Fruit fly (Drosophila melanogaster) whole organism, embryonic: ENCODE data around the gene CG11168.

Experiments used
- Abd-B ChIP-seq: fragments of 200-800 bp; sonication (Bioruptor generic); optimal IDR thresholded peaks from 2 replicates; lab custom pipeline; 2018; ENCODE audit warnings: missing biosample characterization, mild to moderate bottlenecking, missing genetic modification characterization, moderate library complexity
- Atf-2 ChIP-seq: fragments of 200-800 bp; sonication (Bioruptor generic); optimal IDR thresholded peaks from 2 replicates; lab custom pipeline; 2016; ENCODE audit warnings: missing biosample characterization, missing genetic modification characterization
- BEAF-32 ChIP-seq: fragments of 200-800 bp; sonication (Bioruptor generic); optimal IDR thresholded peaks from 3 replicates; lab custom pipeline; 2017; ENCODE audit warnings: missing biosample characterization, missing genetic modification characterization, mild to moderate bottlenecking, moderate library complexity, missing genetic modification reagents
- CG10565 ChIP-seq: fragments of 200-800 bp; sonication (Bioruptor generic); optimal IDR thresholded peaks from 3 replicates; lab custom pipeline; 2016; ENCODE audit warnings: missing biosample characterization, mild to moderate bottlenecking, missing genetic modification characterization
- CG13624 ChIP-seq: fragments of 200-800 bp; sonication (Bioruptor generic); optimal IDR thresholded peaks from 2 replicates; lab custom pipeline; 2016; ENCODE audit warnings: missing biosample characterization, missing genetic modification characterization
- CG1603 ChIP-seq: fragments of 200-800 bp; sonication (Bioruptor generic); optimal IDR thresholded peaks from 2 replicates; lab custom pipeline; 2019; ENCODE audit warnings: missing biosample characterization, mild to moderate bottlenecking, missing genetic modification characterization, moderate library complexity
- CG16863 ChIP-seq: fragments of 200-800 bp; sonication (Bioruptor generic); optimal IDR thresholded peaks from 3 replicates; lab custom pipeline; 2016; ENCODE audit warnings: missing biosample characterization, missing genetic modification characterization
- CG17186 ChIP-seq: fragments of 200-800 bp; sonication (Bioruptor generic); optimal IDR thresholded peaks from 3 replicates; lab custom pipeline; 2017; ENCODE audit warnings: missing biosample characterization, missing genetic modification reagents, missing genetic modification characterization
- CG3163 ChIP-seq: fragments of 200-800 bp; sonication (Bioruptor generic); optimal IDR thresholded peaks from 3 replicates; lab custom pipeline; 2016; ENCODE audit warnings: missing biosample characterization, missing genetic modification characterization
- CG33213 ChIP-seq: fragments of 200-800 bp; sonication (Bioruptor generic); optimal IDR thresholded peaks from 3 replicates; lab custom pipeline; 2016; ENCODE audit warnings: missing biosample characterization, missing genetic modification characterization
- CG4424 ChIP-seq: fragments of 200-800 bp; sonication (Bioruptor generic); optimal IDR thresholded peaks from 3 replicates; lab custom pipeline; 2016; ENCODE audit warnings: missing biosample characterization, missing genetic modification characterization
- CG4707 ChIP-seq: fragments of 200-800 bp; sonication (Bioruptor generic); optimal IDR thresholded peaks from 2 replicates; lab custom pipeline; 2018; ENCODE audit warnings: missing biosample characterization, mild to moderate bottlenecking, missing genetic modification characterization, moderate library complexity
- CG5245 ChIP-seq: fragments of 200-800 bp; sonication (Bioruptor generic); optimal IDR thresholded peaks from 3 replicates; lab custom pipeline; 2016; ENCODE audit warnings: missing biosample characterization, missing genetic modification characterization
- CG6654 ChIP-seq: fragments of 200-800 bp; sonication (Bioruptor generic); optimal IDR thresholded peaks from 2 replicates; lab custom pipeline; 2017; ENCODE audit warnings: missing biosample characterization, mild to moderate bottlenecking, missing genetic modification characterization
- CG6854 ChIP-seq: fragments of 200-800 bp; sonication (Bioruptor generic); optimal IDR thresholded peaks from 3 replicates; lab custom pipeline; 2017; ENCODE audit warnings: missing biosample characterization, mild to moderate bottlenecking, missing genetic modification characterization
- CG9215 ChIP-seq: fragments of 200-800 bp; sonication (Bioruptor generic); IDR thresholded peaks from 2 replicates; pipeline ENCODE4 v1.3.6; 2022; ENCODE audit warnings: missing biosample characterization, missing genetic modification characterization
- CG9727 ChIP-seq: fragments of 200-800 bp; sonication (Bioruptor generic); optimal IDR thresholded peaks from 3 replicates; lab custom pipeline; 2017; ENCODE audit warnings: missing biosample characterization, mild to moderate bottlenecking, missing genetic modification characterization
- CG9817 ChIP-seq: fragments of 200-800 bp; sonication (Bioruptor generic); optimal IDR thresholded peaks from 2 replicates; lab custom pipeline; 2018; ENCODE audit warnings: missing biosample characterization, mild to moderate bottlenecking, missing genetic modification characterization, moderate library complexity
- Chrac-16 ChIP-seq: fragments of 200-800 bp; sonication (Bioruptor generic); optimal IDR thresholded peaks from 3 replicates; lab custom pipeline; 2016; ENCODE audit warnings: missing biosample characterization, missing genetic modification characterization
- CoRest ChIP-seq: fragments of 200-800 bp; sonication (Bioruptor generic); optimal IDR thresholded peaks from 3 replicates; lab custom pipeline; 2018; ENCODE audit warnings: missing biosample characterization, mild to moderate bottlenecking, missing genetic modification characterization, moderate library complexity
- Eip74EF ChIP-seq, 2 experiments: fragments of 200-800 bp in 1 of 2; fragments of >200 bp in 1 of 2; sonication (Bioruptor generic) in 1 of 2; optimal IDR thresholded peaks; 2 replicates each; lab custom pipeline; 2017 to 2019; ENCODE audit warnings: missing biosample characterization in 2 of 2, missing genetic modification characterization in 2 of 2, mild to moderate bottlenecking in 1 of 2, moderate library complexity in 1 of 2
- Elba2 ChIP-seq: fragments of 200-800 bp; sonication (Bioruptor generic); optimal IDR thresholded peaks from 3 replicates; lab custom pipeline; 2016; ENCODE audit warnings: missing biosample characterization, missing genetic modification characterization
- Fer1 ChIP-seq: fragments of 200-800 bp; sonication (Bioruptor generic); optimal IDR thresholded peaks from 2 replicates; lab custom pipeline; 2017; ENCODE audit warnings: missing biosample characterization, mild to moderate bottlenecking, missing genetic modification characterization
- HHEX ChIP-seq: fragments of 200-800 bp; sonication (Bioruptor generic); optimal IDR thresholded peaks from 3 replicates; lab custom pipeline; 2017; ENCODE audit warnings: missing biosample characterization, mild to moderate bottlenecking, missing genetic modification characterization, missing genetic modification reagents
- HLH3B ChIP-seq: fragments of 200-800 bp; sonication (Bioruptor generic); IDR thresholded peaks from 2 replicates; pipeline ENCODE4 v1.3.6; 2022; ENCODE audit warnings: missing biosample characterization, missing genetic modification characterization
- Hmr ChIP-seq: fragments of 200-800 bp; sonication (Bioruptor generic); optimal IDR thresholded peaks from 3 replicates; lab custom pipeline; 2017; ENCODE audit warnings: mild to moderate bottlenecking, missing biosample characterization, missing genetic modification reagents, missing genetic modification characterization
- Hr3 ChIP-seq: fragments of 200-800 bp; sonication (Bioruptor generic); optimal IDR thresholded peaks from 3 replicates; lab custom pipeline; 2016; ENCODE audit warnings: missing biosample characterization, missing genetic modification characterization
- Mrtf ChIP-seq: fragments of 200-800 bp; sonication (Bioruptor generic); IDR thresholded peaks from 3 replicates; pipeline ENCODE4 v1.3.6; 2022; ENCODE audit warnings: missing biosample characterization, missing genetic modification characterization
- Tbp ChIP-seq: fragments of >200 bp; optimal IDR thresholded peaks from 2 replicates; lab custom pipeline; 2018; ENCODE audit warnings: missing biosample characterization, missing genetic modification characterization
- ac ChIP-seq: fragments of 200-800 bp; sonication (Bioruptor generic); optimal IDR thresholded peaks from 3 replicates; lab custom pipeline; 2017; ENCODE audit warnings: missing biosample characterization, mild to moderate bottlenecking, missing genetic modification characterization
- ase ChIP-seq: fragments of 200-800 bp; sonication (Bioruptor generic); IDR thresholded peaks from 3 replicates; pipeline ENCODE4 v1.3.6; 2022; ENCODE audit warnings: missing biosample characterization, missing genetic modification characterization
- bab2 ChIP-seq: fragments of 200-800 bp; sonication (Bioruptor generic); optimal IDR thresholded peaks from 2 replicates; lab custom pipeline; 2016; ENCODE audit warnings: missing biosample characterization, missing genetic modification characterization
- crc ChIP-seq: fragments of 200-800 bp; sonication (Bioruptor generic); optimal IDR thresholded peaks from 2 replicates; lab custom pipeline; 2016; ENCODE audit warnings: missing biosample characterization, missing genetic modification characterization
- disco-r ChIP-seq: fragments of 200-800 bp; sonication (Bioruptor generic); optimal IDR thresholded peaks from 2 replicates; lab custom pipeline; 2016; ENCODE audit warnings: missing biosample characterization, missing genetic modification characterization
- fd96Cb ChIP-seq: fragments of 200-800 bp; sonication (Bioruptor generic); optimal IDR thresholded peaks from 2 replicates; lab custom pipeline; 2018; ENCODE audit warnings: missing biosample characterization, mild to moderate bottlenecking, missing genetic modification characterization, moderate library complexity
- hb ChIP-seq: fragments of 200-800 bp; sonication (Bioruptor generic); IDR thresholded peaks from 3 replicates; pipeline ENCODE4 v1.3.6; 2022; ENCODE audit warnings: missing biosample characterization, missing genetic modification characterization; ENCODE audit not compliant: partially characterized antibody
- jumu ChIP-seq: fragments of 200-800 bp; sonication (Bioruptor generic); optimal IDR thresholded peaks from 3 replicates; lab custom pipeline; 2016; ENCODE audit warnings: missing biosample characterization, missing genetic modification characterization
- nerfin-1 ChIP-seq: fragments of 200-800 bp; sonication (Bioruptor generic); optimal IDR thresholded peaks from 3 replicates; lab custom pipeline; 2019; ENCODE audit warnings: missing biosample characterization, mild to moderate bottlenecking, missing genetic modification characterization, moderate library complexity
- pnt ChIP-seq: fragments of 200-800 bp; sonication (Bioruptor generic); optimal IDR thresholded peaks from 3 replicates; lab custom pipeline; 2016; ENCODE audit warnings: missing biosample characterization, missing genetic modification characterization
- prd ChIP-seq, 3 experiments: fragments of >200 bp in 2 of 3; fragments of 200-800 bp in 1 of 3; sonication (Bioruptor generic) in 1 of 3; optimal IDR thresholded peaks in 2 of 3; IDR thresholded peaks in 1 of 3; 2 replicates in 2 of 3; 3 replicates in 1 of 3; pipeline versions ENCODE4 v1.3.6 to Lab custom; 2017 to 2022; ENCODE audit warnings: missing biosample characterization in 1 of 3, missing genetic modification characterization in 1 of 3
- pros ChIP-seq: fragments of 200-800 bp; sonication (Bioruptor generic); optimal IDR thresholded peaks from 3 replicates; lab custom pipeline; 2019; ENCODE audit warnings: missing biosample characterization, mild to moderate bottlenecking, missing genetic modification characterization, moderate library complexity
- pum ChIP-seq: fragments of 200-800 bp; sonication (Bioruptor generic); optimal IDR thresholded peaks from 2 replicates; lab custom pipeline; 2016; ENCODE audit warnings: missing biosample characterization, missing genetic modification characterization
- ranshi ChIP-seq: fragments of 200-800 bp; sonication (Bioruptor generic); IDR thresholded peaks from 2 replicates; pipeline ENCODE4 v1.3.6; 2022; ENCODE audit warnings: missing biosample characterization, missing genetic modification characterization
- sens-2 ChIP-seq: fragments of 200-800 bp; sonication (Bioruptor generic); IDR thresholded peaks from 2 replicates; pipeline ENCODE4 v1.3.6; 2022; ENCODE audit warnings: missing biosample characterization, missing genetic modification characterization
- tin ChIP-seq: fragments of 200-800 bp; sonication (Bioruptor generic); optimal IDR thresholded peaks from 3 replicates; lab custom pipeline; 2016; ENCODE audit warnings: missing biosample characterization, missing genetic modification characterization
- ttk ChIP-seq: fragments of 200-800 bp; sonication (Bioruptor generic); IDR thresholded peaks from 2 replicates; pipeline ENCODE4 v2.1.2; 2022; ENCODE audit warnings: missing biosample characterization, missing genetic modification characterization
- tx ChIP-seq: fragments of 200-800 bp; sonication (Bioruptor generic); optimal IDR thresholded peaks from 2 replicates; lab custom pipeline; 2016; ENCODE audit warnings: missing biosample characterization, missing genetic modification characterization
- usp ChIP-seq: fragments of >200 bp; optimal IDR thresholded peaks from 2 replicates; lab custom pipeline; 2017; ENCODE audit warnings: missing biosample characterization, missing genetic modification characterization
- wor ChIP-seq: fragments of 200-800 bp; sonication (Bioruptor generic); IDR thresholded peaks from 2 replicates; pipeline ENCODE4 v1.3.6; 2022; ENCODE audit warnings: missing biosample characterization, missing genetic modification characterization
- zfh1 ChIP-seq: fragments of 200-800 bp; sonication (Bioruptor generic); IDR thresholded peaks from 3 replicates; pipeline ENCODE4 v1.3.6; 2022; ENCODE audit warnings: missing biosample characterization, missing genetic modification characterization

Gene CG11168

dm6 chr3R:24962470-24962869 is 44.6 kb downstream of the CG11168 start (continued):
- TF ChIP-seq HHEX (GFP tag; lab: Kevin White, UChicago) (peak; percentile 60), Hmr (GFP tag; lab: Kevin White, UChicago) (peak; percentile 44), nerfin-1 (no peak), tx (GFP tag; lab: Kevin White, UChicago) (peak; percentile 40), CG6654 (no peak), CG10565 (no peak), ranshi (GFP tag; lab: Robert Waterston, UW) (peak; percentile 69), CG1603 (tag; lab: Kevin White, UChicago) (peak; percentile 82), hb (GFP tag; lab: Robert Waterston, UW) (no peak), ac (no peak), CG33213 (peak; percentile 19), Chrac-16 (GFP tag; lab: Kevin White, UChicago) (peak; percentile 26), CG5245 (GFP tag; lab: Kevin White, UChicago) (peak; percentile 23), ttk (peak; percentile 74), Abd-B (GFP tag; lab: Kevin White, UChicago) (peak; percentile 56), sens-2 (GFP tag; lab: Robert Waterston, UW) (peak; percentile 48; the same call in 1 of the 2 replicates), usp (no peak), Mrtf (GFP tag; lab: Robert Waterston, UW) (peak; percentile 69; the same call in 2 of the 3 replicates), Tbp (no peak), prd (optimal IDR thresholded peaks at IDR 0.05; lab: Kevin White, UChicago) (no peak), prd (GFP tag; IDR thresholded peaks at IDR 0.05; lab: Robert Waterston, UW) (peak; percentile 83), CG9727 (GFP tag; lab: Kevin White, UChicago) (peak; percentile 25), BEAF-32 (GFP tag; lab: Kevin White, UChicago) (no peak), Fer1 (no peak), crc (no peak), CG13624 (GFP tag; lab: Kevin White, UChicago) (peak; percentile 59), CG6854 (no peak), Eip74EF (GFP tag; optimal IDR thresholded peaks at IDR 0.05; lab: Kevin White, UChicago) (peak in 1 of 2 experiments; percentile 32), CG9215 (GFP tag; lab: Robert Waterston, UW) (no peak; the same call in 1 of the 2 replicates), Atf-2 (GFP tag; lab: Kevin White, UChicago) (peak; percentile 41), CG17186 (GFP tag; lab: Kevin White, UChicago) (no peak), disco-r (peak; percentile 27), tin (GFP tag; lab: Kevin White, UChicago) (peak; percentile 61), CG9817 (peak; percentile 50), pnt (peak; percentile 48), Elba2 (GFP tag; lab: Kevin White, UChicago) (no peak), CG16863 (GFP tag; lab: Kevin White, UChicago) (peak; percentile 54), bab2 (GFP tag; lab: Kevin White, UChicago) (peak; percentile 64), HLH3B (peak; percentile 67; the same call in 1 of the 2 replicates), CG3163 (GFP tag; lab: Kevin White, UChicago) (no peak), zfh1 (peak; percentile 67; the same call in 2 of the 3 replicates), CoRest (tag; lab: Kevin White, UChicago) (peak; percentile 66), CG4424 (GFP tag; lab: Kevin White, UChicago) (peak; percentile 57), CG4707 (GFP tag; lab: Kevin White, UChicago) (peak; percentile 20), pros (no peak), ase (GFP tag; lab: Robert Waterston, UW) (peak; percentile 61; the same call in 2 of the 3 replicates), Hr3 (GFP tag; lab: Kevin White, UChicago) (peak; percentile 52), pum (GFP tag; lab: Kevin White, UChicago) (peak; percentile 51), fd96Cb (tag; lab: Kevin White, UChicago) (peak; percentile 63), jumu (GFP tag; lab: Kevin White, UChicago) (peak; percentile 49), wor (GFP tag; lab: Robert Waterston, UW) (peak; percentile 46; the same call in 1 of the 2 replicates)
